Worm (Caenorhabditis elegans): ENCODE measurements around the gene F35A5.8.

- TF ChIP-seq pha-4 (tag; optimal IDR thresholded peaks at IDR 0.05) (no peak), sdc-2 (tag; optimal IDR thresholded peaks at IDR 0.05) (no peak), tbx-2 (tag; optimal IDR thresholded peaks at IDR 0.05) (no peak), C08G9.2 (tag; optimal IDR thresholded peaks at IDR 0.05) (no peak), T23F11.4 (GFP tag; optimal IDR thresholded peaks at IDR 0.05) (no peak), eyg-1 (tag; optimal IDR thresholded peaks at IDR 0.05) (no peak), dmd-4 (tag; optimal IDR thresholded peaks at IDR 0.05; ENCODE audit: borderline replicate concordance) (no peak), elt-2 (tag; optimal IDR thresholded peaks at IDR 0.05) (no peak), pqm-1 (tag; optimal IDR thresholded peaks at IDR 0.05) (no peak), F13H6.1 (tag; optimal IDR thresholded peaks at IDR 0.05) (no peak), ceh-9 (tag; optimal IDR thresholded peaks at IDR 0.05) (no peak)
Measured at ce11 chrX:3839172-3839571, 35.9 kb upstream of the F35A5.8 start.
